Fruit fly (Drosophila melanogaster): Measurements from ENCODE around the gene dac.

dac gene

DNA sequence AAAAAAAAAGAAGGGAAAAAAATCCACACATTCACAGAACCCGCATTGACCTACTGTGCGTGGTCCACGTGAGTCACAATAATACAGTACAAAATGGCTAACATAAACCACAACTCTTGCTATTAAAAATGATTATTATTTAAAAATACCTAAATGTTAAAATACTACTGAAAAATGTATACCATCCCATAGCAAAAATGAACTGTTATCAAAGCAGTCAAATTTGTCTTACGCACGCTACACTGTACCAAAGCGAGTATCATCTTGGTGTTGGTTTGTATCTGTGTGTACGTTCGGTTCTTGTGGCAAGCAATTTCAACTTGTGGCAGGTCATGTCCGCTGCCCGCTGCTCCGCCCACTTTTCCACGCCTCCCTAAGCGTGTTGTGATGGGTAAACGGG lies 14.7 kb upstream of the dac start (continued):
- TF ChIP-seq HLH4C (GFP tag; IDR thresholded peaks at IDR 0.05; ENCODE audit: partially characterized antibody): no peak
- TF ChIP-seq klu (GFP tag; IDR thresholded peaks at IDR 0.05): peak; percentile 77
- peak; percentile 68; the same call in 2 of the 3 replicates for TF ChIP-seq sr (GFP tag; IDR thresholded peaks at IDR 0.05)
- peak; percentile 64 for TF ChIP-seq CG4617 (GFP tag; optimal IDR thresholded peaks at IDR 0.05; ENCODE audit: borderline replicate concordance)
- peak; percentile 93 for TF ChIP-seq pum (GFP tag; optimal IDR thresholded peaks at IDR 0.05)
- TF ChIP-seq Hey (tag; optimal IDR thresholded peaks at IDR 0.05): peak; percentile 35
- peak; percentile 70 for TF ChIP-seq CG33213 (GFP tag; optimal IDR thresholded peaks at IDR 0.05)
- peak; percentile 89 for TF ChIP-seq CG1529 (GFP tag; optimal IDR thresholded peaks at IDR 0.05)
- peak; percentile 54; the same call in 1 of the 2 replicates for TF ChIP-seq ham (GFP tag; IDR thresholded peaks at IDR 0.05)
- TF ChIP-seq psq (GFP tag; optimal IDR thresholded peaks at IDR 0.05): peak; percentile 80
- peak; percentile 74 for TF ChIP-seq BtbVII (GFP tag; optimal IDR thresholded peaks at IDR 0.05)
- TF ChIP-seq kni (GFP tag; optimal IDR thresholded peaks at IDR 0.05): peak; percentile 71
- TF ChIP-seq CG11560 (tag; IDR thresholded peaks at IDR 0.05): peak; percentile 80
- TF ChIP-seq CG15269 (tag; optimal IDR thresholded peaks at IDR 0.05): peak; percentile 92
- peak; percentile 30 for TF ChIP-seq da (GFP tag; optimal IDR thresholded peaks at IDR 0.05)
- no peak for TF ChIP-seq gfzf (GFP tag; optimal IDR thresholded peaks at IDR 0.05)
- peak; percentile 93 for TF ChIP-seq CG12391 (tag; optimal IDR thresholded peaks at IDR 0.05)
- TF ChIP-seq corto (GFP tag; optimal IDR thresholded peaks at IDR 0.05): no peak
- TF ChIP-seq bbx (GFP tag; IDR thresholded peaks at IDR 0.05; ENCODE audit: partially characterized antibody): no peak
- peak; percentile 33 for TF ChIP-seq CG2116 (GFP tag; optimal IDR thresholded peaks at IDR 0.05)
- TF ChIP-seq jumu (GFP tag; optimal IDR thresholded peaks at IDR 0.05): peak; percentile 91
- peak in 1 of 3 experiments; percentile 91 for TF ChIP-seq lola (GFP tag; optimal IDR thresholded peaks at IDR 0.05)
- TF ChIP-seq CG15601 (tag; optimal IDR thresholded peaks at IDR 0.05): peak; percentile 88
- TF ChIP-seq al (GFP tag; IDR thresholded peaks at IDR 0.05): peak; percentile 60; the same call in 1 of the 2 replicates
- TF ChIP-seq stc (GFP tag; IDR thresholded peaks at IDR 0.05): peak; percentile 91
- peak; percentile 91 for TF ChIP-seq Hr3 (GFP tag; optimal IDR thresholded peaks at IDR 0.05)
- no peak for TF ChIP-seq bigmax (GFP tag; optimal IDR thresholded peaks at IDR 0.05)
- peak; percentile 67 for TF ChIP-seq CG6683 (GFP tag; optimal IDR thresholded peaks at IDR 0.05)
- TF ChIP-seq shn (GFP tag; optimal IDR thresholded peaks at IDR 0.05): peak; percentile 41
- TF ChIP-seq CG12236 (GFP tag; optimal IDR thresholded peaks at IDR 0.05): peak; percentile 65
- TF ChIP-seq Opbp (GFP tag; IDR thresholded peaks at IDR 0.05; ENCODE audit: partially characterized antibody): no peak
- TF ChIP-seq CG15514 (GFP tag; optimal IDR thresholded peaks at IDR 0.05): peak; percentile 60
- TF ChIP-seq zen (tag; optimal IDR thresholded peaks at IDR 0.05): peak; percentile 86
- TF ChIP-seq MTF-1 (GFP tag; optimal IDR thresholded peaks at IDR 0.05; ENCODE audit: borderline replicate concordance): peak; percentile 72
- peak; percentile 55 for TF ChIP-seq CG8281 (tag; optimal IDR thresholded peaks at IDR 0.05)
- no peak for TF ChIP-seq hth (optimal IDR thresholded peaks at IDR 0.05)
- TF ChIP-seq ci (GFP tag; IDR thresholded peaks at IDR 0.05): peak; percentile 96
- TF ChIP-seq gce (GFP tag; IDR thresholded peaks at IDR 0.05): peak; percentile 94
- peak; percentile 74 for TF ChIP-seq Ravus (GFP tag; IDR thresholded peaks at IDR 0.05)
- peak; percentile 72 for TF ChIP-seq Bdp1 (GFP tag; optimal IDR thresholded peaks at IDR 0.05)
- peak; percentile 89 for TF ChIP-seq lab (GFP tag; optimal IDR thresholded peaks at IDR 0.05)
- peak; percentile 80 for TF ChIP-seq CG11085 (GFP tag; IDR thresholded peaks at IDR 0.05)
- TF ChIP-seq Hr78 (GFP tag; optimal IDR thresholded peaks at IDR 0.05): peak in 1 of 2 experiments; percentile 51
- peak; percentile 87 for TF ChIP-seq tin (GFP tag; optimal IDR thresholded peaks at IDR 0.05)
- TF ChIP-seq usp (GFP tag; optimal IDR thresholded peaks at IDR 0.05): no peak
- TF ChIP-seq CG16863 (GFP tag; optimal IDR thresholded peaks at IDR 0.05): peak; percentile 77
- peak; percentile 93 for TF ChIP-seq ATbp (GFP tag; optimal IDR thresholded peaks at IDR 0.05)
- TF ChIP-seq sim (GFP tag; IDR thresholded peaks at IDR 0.05): peak; percentile 87
- TF ChIP-seq CHES-1-like (GFP tag; optimal IDR thresholded peaks at IDR 0.05): peak; percentile 69
- peak; percentile 90; the same call in 2 of the 3 replicates for TF ChIP-seq so (GFP tag; IDR thresholded peaks at IDR 0.05)

All from whole organism, embryonic.